Fruit fly (Drosophila melanogaster) whole organism, embryonic: Measurements from ENCODE around the gene CG2865.
A peak's percentile ranks its signal among the peaks of the same experiment; 100 is the strongest.

ENCODE experiments used
- Asciz ChIP-seq: fragments of 200-800 bp; sonication (Bioruptor generic); optimal IDR thresholded peaks from 2 replicates; lab custom pipeline; 2017; ENCODE audit warnings: missing biosample characterization, mild to moderate bottlenecking, missing genetic modification characterization, missing genetic modification reagents
- BEAF-32 ChIP-seq: fragments of 200-800 bp; sonication (Bioruptor generic); optimal IDR thresholded peaks from 3 replicates; lab custom pipeline; 2017; ENCODE audit warnings: missing biosample characterization, missing genetic modification characterization, mild to moderate bottlenecking, moderate library complexity, missing genetic modification reagents
- CG11695 ChIP-seq: fragments of 200-800 bp; sonication (Bioruptor generic); IDR thresholded peaks from 3 replicates; pipeline ENCODE4 v1.3.6; 2022; ENCODE audit warnings: missing biosample characterization, missing genetic modification characterization
- CG12155 ChIP-seq: fragments of 200-800 bp; sonication (Bioruptor generic); optimal IDR thresholded peaks from 3 replicates; lab custom pipeline; 2016; ENCODE audit warnings: missing biosample characterization, missing genetic modification characterization
- CG1233 ChIP-seq: fragments of 200-800 bp; sonication (Bioruptor generic); optimal IDR thresholded peaks from 4 replicates; lab custom pipeline; 2018; ENCODE audit warnings: missing biosample characterization, mild to moderate bottlenecking, missing genetic modification characterization
- CG13296 ChIP-seq: fragments of 200-800 bp; sonication (Bioruptor generic); optimal IDR thresholded peaks from 3 replicates; lab custom pipeline; 2018; ENCODE audit warnings: missing biosample characterization, mild to moderate bottlenecking, missing genetic modification characterization
- CG15601 ChIP-seq: fragments of 200-800 bp; sonication (Bioruptor generic); optimal IDR thresholded peaks from 3 replicates; lab custom pipeline; 2019; ENCODE audit warnings: missing biosample characterization, mild to moderate bottlenecking, missing genetic modification characterization, moderate library complexity
- CG1603 ChIP-seq: fragments of 200-800 bp; sonication (Bioruptor generic); optimal IDR thresholded peaks from 2 replicates; lab custom pipeline; 2019; ENCODE audit warnings: missing biosample characterization, mild to moderate bottlenecking, missing genetic modification characterization, moderate library complexity
- CG16815 ChIP-seq: fragments of 200-800 bp; sonication (Bioruptor generic); optimal IDR thresholded peaks from 3 replicates; lab custom pipeline; 2017; ENCODE audit warnings: missing biosample characterization, mild to moderate bottlenecking, missing genetic modification characterization
- CG2116 ChIP-seq: fragments of 200-800 bp; sonication (Bioruptor generic); optimal IDR thresholded peaks from 3 replicates; lab custom pipeline; 2018; ENCODE audit warnings: missing biosample characterization, mild to moderate bottlenecking, missing genetic modification characterization
- CG2202 ChIP-seq: fragments of 200-800 bp; sonication (Bioruptor generic); optimal IDR thresholded peaks from 2 replicates; lab custom pipeline; 2018; ENCODE audit warnings: missing biosample characterization, mild to moderate bottlenecking, missing genetic modification characterization
- CG2889 ChIP-seq: fragments of 200-800 bp; sonication (Bioruptor generic); IDR thresholded peaks from 3 replicates; pipeline ENCODE4 v1.3.6; 2022; ENCODE audit warnings: missing biosample characterization, missing genetic modification characterization
- CG30431 ChIP-seq: fragments of 200-800 bp; sonication (Bioruptor generic); optimal IDR thresholded peaks from 2 replicates; lab custom pipeline; 2017; ENCODE audit warnings: missing biosample characterization, missing genetic modification characterization
- CG3065 ChIP-seq: fragments of 200-800 bp; sonication (Bioruptor generic); optimal IDR thresholded peaks from 2 replicates; lab custom pipeline; 2016; ENCODE audit warnings: missing biosample characterization, missing genetic modification characterization
- CG3838 ChIP-seq: fragments of 200-800 bp; sonication (Bioruptor generic); optimal IDR thresholded peaks from 3 replicates; lab custom pipeline; 2016; ENCODE audit warnings: missing biosample characterization, missing genetic modification characterization
- CG4707 ChIP-seq: fragments of 200-800 bp; sonication (Bioruptor generic); optimal IDR thresholded peaks from 2 replicates; lab custom pipeline; 2018; ENCODE audit warnings: missing biosample characterization, mild to moderate bottlenecking, missing genetic modification characterization, moderate library complexity
- CG5245 ChIP-seq: fragments of 200-800 bp; sonication (Bioruptor generic); optimal IDR thresholded peaks from 3 replicates; lab custom pipeline; 2016; ENCODE audit warnings: missing biosample characterization, missing genetic modification characterization
- CG6683 ChIP-seq: fragments of 200-800 bp; sonication (Bioruptor generic); optimal IDR thresholded peaks from 2 replicates; lab custom pipeline; 2017; ENCODE audit warnings: missing biosample characterization, mild to moderate bottlenecking, missing genetic modification characterization, missing genetic modification reagents
- CG7372 ChIP-seq: fragments of 200-800 bp; sonication (Bioruptor generic); IDR thresholded peaks from 2 replicates; pipeline ENCODE4 v1.3.6; 2022; ENCODE audit warnings: missing biosample characterization, missing genetic modification characterization
- CG7839 ChIP-seq: fragments of 200-800 bp; sonication (Bioruptor generic); optimal IDR thresholded peaks from 3 replicates; lab custom pipeline; 2018; ENCODE audit warnings: missing biosample characterization, mild to moderate bottlenecking, missing genetic modification characterization, moderate library complexity
- CG9797 ChIP-seq: fragments of 200-800 bp; sonication (Bioruptor generic); optimal IDR thresholded peaks from 3 replicates; lab custom pipeline; 2018; ENCODE audit warnings: missing biosample characterization, mild to moderate bottlenecking, missing genetic modification characterization
- CHES-1-like ChIP-seq: fragments of 200-800 bp; sonication (Bioruptor generic); optimal IDR thresholded peaks from 2 replicates; lab custom pipeline; 2016; ENCODE audit warnings: missing biosample characterization, missing genetic modification characterization
- CkIIα-i1 ChIP-seq: fragments of 200-800 bp; sonication (Bioruptor generic); IDR thresholded peaks from 2 replicates; pipeline ENCODE4 v1.3.6; 2022; ENCODE audit warnings: missing biosample characterization, missing genetic modification characterization
- Dfd ChIP-seq, 2 experiments: fragments of >200 bp; optimal IDR thresholded peaks; 2 replicates each; lab custom pipeline; 2017; ENCODE audit warnings: missing biosample characterization in 2 of 2, missing genetic modification characterization in 2 of 2
- Dp ChIP-seq: fragments of 200-800 bp; sonication (Bioruptor generic); optimal IDR thresholded peaks from 2 replicates; lab custom pipeline; 2018; ENCODE audit warnings: missing biosample characterization, mild to moderate bottlenecking, missing genetic modification characterization, moderate library complexity
- Gsc ChIP-seq: fragments of 200-800 bp; sonication (Bioruptor generic); IDR thresholded peaks from 2 replicates; pipeline ENCODE4 v1.3.6; 2022; ENCODE audit warnings: missing biosample characterization, missing genetic modification characterization
- Hey ChIP-seq: fragments of 200-800 bp; sonication (Bioruptor generic); optimal IDR thresholded peaks from 3 replicates; lab custom pipeline; 2018; ENCODE audit warnings: missing biosample characterization, mild to moderate bottlenecking, missing genetic modification characterization
- Hr51 ChIP-seq, 2 experiments: fragments of 200-800 bp; sonication (Bioruptor generic); optimal IDR thresholded peaks; 2 replicates in 1 of 2; 3 replicates in 1 of 2; lab custom pipeline; 2016 to 2018; ENCODE audit warnings: missing biosample characterization in 2 of 2, missing genetic modification characterization in 2 of 2, mild to moderate bottlenecking in 1 of 2, moderate library complexity in 1 of 2
- Hr78 ChIP-seq, 2 experiments: fragments of 200-800 bp in 1 of 2; fragments of >200 bp in 1 of 2; sonication (Bioruptor generic) in 1 of 2; optimal IDR thresholded peaks; 2 replicates each; lab custom pipeline; 2017 to 2019; ENCODE audit warnings: missing biosample characterization in 2 of 2, missing genetic modification characterization in 2 of 2, mild to moderate bottlenecking in 1 of 2, moderate library complexity in 1 of 2
- Neu2 ChIP-seq: fragments of 200-800 bp; sonication (Bioruptor generic); optimal IDR thresholded peaks from 3 replicates; lab custom pipeline; 2016; ENCODE audit warnings: missing biosample characterization, missing genetic modification characterization, borderline replicate concordance
- Pdp1 ChIP-seq, 2 experiments: fragments of 200-800 bp; sonication (Bioruptor generic); optimal IDR thresholded peaks; 3 replicates each; lab custom pipeline; 2016; ENCODE audit warnings: missing biosample characterization in 2 of 2, missing genetic modification characterization in 2 of 2, mild to moderate bottlenecking in 1 of 2, moderate library complexity in 1 of 2
- Side ChIP-seq: fragments of 200-800 bp; sonication (Bioruptor generic); optimal IDR thresholded peaks from 2 replicates; lab custom pipeline; 2016; ENCODE audit warnings: missing biosample characterization, missing genetic modification characterization
- Sry-δ ChIP-seq: fragments of 200-800 bp; sonication (Bioruptor generic); optimal IDR thresholded peaks from 2 replicates; lab custom pipeline; 2016; ENCODE audit warnings: missing biosample characterization, missing genetic modification characterization
- ase ChIP-seq: fragments of 200-800 bp; sonication (Bioruptor generic); IDR thresholded peaks from 3 replicates; pipeline ENCODE4 v1.3.6; 2022; ENCODE audit warnings: missing biosample characterization, missing genetic modification characterization
- az2 ChIP-seq: fragments of 200-800 bp; sonication (Bioruptor generic); optimal IDR thresholded peaks from 3 replicates; lab custom pipeline; 2016; ENCODE audit warnings: missing biosample characterization, missing genetic modification characterization
- da ChIP-seq: fragments of 200-800 bp; sonication (Bioruptor generic); optimal IDR thresholded peaks from 2 replicates; lab custom pipeline; 2016; ENCODE audit warnings: missing biosample characterization, missing genetic modification characterization
- emc ChIP-seq: fragments of 200-800 bp; sonication (Bioruptor generic); optimal IDR thresholded peaks from 2 replicates; lab custom pipeline; 2016; ENCODE audit warnings: missing biosample characterization, missing genetic modification characterization
- gce ChIP-seq: fragments of 200-800 bp; sonication (Bioruptor generic); IDR thresholded peaks from 3 replicates; pipeline ENCODE4 v1.3.6; 2022; ENCODE audit warnings: missing biosample characterization, missing genetic modification characterization
- gcm ChIP-seq: fragments of 200-800 bp; sonication (Bioruptor generic); optimal IDR thresholded peaks from 2 replicates; lab custom pipeline; 2019; ENCODE audit warnings: missing biosample characterization, mild to moderate bottlenecking, missing genetic modification characterization, moderate library complexity
- gem ChIP-seq: fragments of 200-800 bp; sonication (Bioruptor generic); optimal IDR thresholded peaks from 2 replicates; lab custom pipeline; 2019; ENCODE audit warnings: missing biosample characterization, mild to moderate bottlenecking, missing genetic modification characterization, moderate library complexity
- gsb-n ChIP-seq: fragments of 200-800 bp; sonication (Bioruptor generic); optimal IDR thresholded peaks from 3 replicates; lab custom pipeline; 2018; ENCODE audit warnings: missing biosample characterization, mild to moderate bottlenecking, missing genetic modification characterization
- kay ChIP-seq: fragments of 200-800 bp; sonication (Bioruptor generic); optimal IDR thresholded peaks from 2 replicates; lab custom pipeline; 2016; ENCODE audit warnings: missing biosample characterization, missing genetic modification characterization
- lola ChIP-seq, 3 experiments: fragments of >200 bp in 2 of 3; fragments of 200-800 bp in 1 of 3; sonication (Bioruptor generic) in 1 of 3; optimal IDR thresholded peaks; 2 replicates each; lab custom pipeline; 2017 to 2019; ENCODE audit warnings: missing biosample characterization in 3 of 3, missing genetic modification characterization in 3 of 3, mild to moderate bottlenecking in 1 of 3, moderate library complexity in 1 of 3
- nmo ChIP-seq: fragments of 200-800 bp; sonication (Bioruptor generic); optimal IDR thresholded peaks from 2 replicates; lab custom pipeline; 2018; ENCODE audit warnings: missing biosample characterization, mild to moderate bottlenecking, missing genetic modification characterization, moderate library complexity
- pfk ChIP-seq: fragments of 200-800 bp; sonication (Bioruptor generic); optimal IDR thresholded peaks from 2 replicates; lab custom pipeline; 2018; ENCODE audit warnings: missing biosample characterization, mild to moderate bottlenecking, missing genetic modification characterization, moderate library complexity
- pum ChIP-seq: fragments of 200-800 bp; sonication (Bioruptor generic); optimal IDR thresholded peaks from 2 replicates; lab custom pipeline; 2016; ENCODE audit warnings: missing biosample characterization, missing genetic modification characterization
- ro ChIP-seq: fragments of 200-800 bp; sonication (Bioruptor generic); IDR thresholded peaks from 2 replicates; pipeline ENCODE4 v1.3.6; 2022; ENCODE audit warnings: missing biosample characterization, missing genetic modification characterization
- twi ChIP-seq: fragments of 200-800 bp; optimal IDR thresholded peaks from 2 replicates; lab custom pipeline; 2019; ENCODE audit warnings: missing biosample characterization, mild to moderate bottlenecking, missing genetic modification characterization, moderate library complexity

CG2865 gene

DNA sequence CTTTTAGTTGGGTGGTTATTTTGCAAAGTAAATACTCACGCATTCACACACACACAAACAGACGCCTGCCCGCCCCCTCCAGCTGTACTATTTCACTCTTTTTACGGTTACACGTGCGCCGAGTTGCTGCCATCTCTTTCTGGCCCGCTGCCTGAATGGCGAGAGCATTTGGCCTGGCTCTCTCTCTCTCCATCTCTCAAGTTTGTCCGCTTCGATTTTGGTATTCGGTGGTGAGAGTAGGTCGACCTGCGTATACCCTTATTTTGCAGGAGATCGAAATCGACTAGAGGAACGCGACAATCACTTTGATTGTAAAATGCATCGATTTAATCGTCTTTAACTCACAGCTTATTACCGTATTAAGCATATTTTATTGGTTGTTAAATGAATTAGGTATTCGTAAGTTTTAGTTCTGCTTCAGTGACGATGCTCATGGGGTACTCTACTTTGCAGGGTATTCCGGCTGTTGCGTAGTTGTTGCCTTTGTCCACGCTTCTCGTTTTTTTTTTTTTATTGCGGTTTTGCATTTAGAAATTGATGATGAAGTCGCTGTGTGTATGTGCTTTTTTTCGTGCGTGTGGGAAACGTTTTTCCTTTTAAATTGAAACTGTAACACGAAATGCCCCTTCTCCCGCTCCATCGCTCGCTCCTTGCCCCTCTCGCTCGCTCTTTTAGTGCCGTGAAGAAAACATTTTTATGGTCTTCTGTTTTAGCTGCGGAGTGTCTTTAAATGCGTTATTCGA lies 10.7 kb upstream of the CG2865 start (continued):
- peak; percentile 54; the same call in 1 of the 2 replicates for TF ChIP-seq Gsc (GFP tag; lab: Robert Waterston, UW)
- peak; percentile 89 to 90 for TF ChIP-seq Hr51 (GFP tag; optimal IDR thresholded peaks at IDR 0.05; lab: Kevin White, UChicago)
- TF ChIP-seq CG16815 (GFP tag; lab: Kevin White, UChicago): peak; percentile 88
- TF ChIP-seq gsb-n (tag; lab: Kevin White, UChicago): peak; percentile 86
- TF ChIP-seq CG15601 (tag; lab: Kevin White, UChicago): peak; percentile 85
- TF ChIP-seq CG3065 (GFP tag; lab: Kevin White, UChicago): peak; percentile 58
- peak; percentile 94 for TF ChIP-seq CG1603 (tag; lab: Kevin White, UChicago)
- TF ChIP-seq Side (GFP tag; lab: Kevin White, UChicago): peak; percentile 89
- no peak for TF ChIP-seq Dp (GFP tag; lab: Kevin White, UChicago)
- TF ChIP-seq CkIIα-i1 (GFP tag; lab: Robert Waterston, UW): no peak
- peak; percentile 75 for TF ChIP-seq Asciz (GFP tag; lab: Kevin White, UChicago)
- TF ChIP-seq gce (GFP tag; lab: Robert Waterston, UW): no peak
- TF ChIP-seq ro (GFP tag; lab: Robert Waterston, UW): no peak
- TF ChIP-seq Neu2 (GFP tag; lab: Kevin White, UChicago): peak; percentile 68
- TF ChIP-seq lola (GFP tag; optimal IDR thresholded peaks at IDR 0.05; lab: Kevin White, UChicago): peak in 1 of 3 experiments; percentile 82
- TF ChIP-seq CHES-1-like: peak; percentile 97
- TF ChIP-seq Dfd (GFP tag; optimal IDR thresholded peaks at IDR 0.05; lab: Kevin White, UChicago): no peak
- TF ChIP-seq CG2116: peak; percentile 32
- TF ChIP-seq nmo (GFP tag; lab: Kevin White, UChicago): peak; percentile 91
- peak; percentile 83 for TF ChIP-seq gcm (GFP tag; lab: Kevin White, UChicago)
- TF ChIP-seq CG11695 (GFP tag; lab: Robert Waterston, UW): peak; percentile 86
- TF ChIP-seq twi: peak; percentile 56
- TF ChIP-seq CG3838: peak; percentile 65
- TF ChIP-seq CG9797: peak; percentile 6
- TF ChIP-seq CG7372: peak; percentile 53
- TF ChIP-seq CG6683 (GFP tag; lab: Kevin White, UChicago): peak; percentile 78
- peak; percentile 92 for TF ChIP-seq gem
- peak; percentile 84 for TF ChIP-seq kay (GFP tag; lab: Kevin White, UChicago)
- TF ChIP-seq CG1233 (GFP tag; lab: Kevin White, UChicago): peak; percentile 88
- TF ChIP-seq pum (GFP tag; lab: Kevin White, UChicago): peak; percentile 87
- peak in 1 of 2 experiments; percentile 70 for TF ChIP-seq Hr78 (GFP tag; optimal IDR thresholded peaks at IDR 0.05; lab: Kevin White, UChicago)
- TF ChIP-seq Pdp1 (GFP tag; optimal IDR thresholded peaks at IDR 0.05; lab: Kevin White, UChicago): peak; percentile 79 to 86
- TF ChIP-seq CG2202: peak; percentile 68
- TF ChIP-seq Sry-δ (GFP tag; lab: Kevin White, UChicago): peak; percentile 51
- no peak for TF ChIP-seq BEAF-32 (GFP tag; lab: Kevin White, UChicago)
- no peak for TF ChIP-seq pfk
- peak; percentile 80 for TF ChIP-seq CG5245 (GFP tag; lab: Kevin White, UChicago)
- peak; percentile 64; the same call in 1 of the 3 replicates for TF ChIP-seq ase (GFP tag; lab: Robert Waterston, UW)
- peak; percentile 82 for TF ChIP-seq CG30431 (GFP tag; lab: Kevin White, UChicago)
- TF ChIP-seq CG12155 (GFP tag; lab: Kevin White, UChicago): peak; percentile 79
- TF ChIP-seq da (GFP tag; lab: Kevin White, UChicago): peak; percentile 77
- TF ChIP-seq CG7839 (tag; lab: Kevin White, UChicago): peak; percentile 92
- TF ChIP-seq CG2889 (GFP tag; lab: Robert Waterston, UW): peak; percentile 74; the same call in 2 of the 3 replicates
- TF ChIP-seq az2 (GFP tag; lab: Kevin White, UChicago): peak; percentile 86
- TF ChIP-seq CG13296: peak; percentile 89
- peak; percentile 78 for TF ChIP-seq CG4707 (GFP tag; lab: Kevin White, UChicago)
- peak; percentile 81 for TF ChIP-seq emc (GFP tag; lab: Kevin White, UChicago)
- peak; percentile 75 for TF ChIP-seq Hey (tag; lab: Kevin White, UChicago)
